Worm (Caenorhabditis elegans) whole organism, L4 larva: ENCODE data around the gene F31A3.5.

Source experiments
- D1046.2 ChIP-seq: fragments of 200-800 bp; sonication (Bioruptor generic); IDR thresholded peaks from 2 replicates; pipeline ENCODE4 v1.3.6; 2022; ENCODE audit warnings: missing genetic modification characterization, missing compliant biosample characterization
- F44E2.7 ChIP-seq: fragments of 200-800 bp; sonication (Bioruptor generic); IDR thresholded peaks from 2 replicates; pipeline ENCODE4 v2.1.2; 2022; ENCODE audit warnings: missing genetic modification characterization, missing compliant biosample characterization
- Y105C5A.15 ChIP-seq: fragments of 200-800 bp; sonication (Bioruptor generic); IDR thresholded peaks from 2 replicates; pipeline ENCODE4 v1.3.6; 2022; ENCODE audit warnings: missing genetic modification characterization, missing compliant biosample characterization
- Y75B8A.6 ChIP-seq: fragments of 200-800 bp; sonication (Bioruptor generic); IDR thresholded peaks from 2 replicates; pipeline ENCODE4 v1.3.6; 2022; ENCODE audit warnings: missing genetic modification reagents, missing genetic modification characterization, missing compliant biosample characterization
- ZK546.5 ChIP-seq, 2 experiments: sonication (generic microtip); optimal IDR thresholded peaks; 2 replicates each; lab custom pipeline; 2017; ENCODE audit warnings: missing biosample characterization in 2 of 2, missing genetic modification characterization in 2 of 2
- aha-1 ChIP-seq: fragments of 150-350 bp; peaks from one replicate; lab custom pipeline; 2014; ENCODE audit warnings: missing biosample characterization, missing genetic modification characterization
- aly-2 ChIP-seq: sonication (generic microtip); optimal IDR thresholded peaks from 2 replicates; lab custom pipeline; 2018; ENCODE audit warnings: missing biosample characterization, missing genetic modification characterization
- ama-1 ChIP-seq: fragments of 150-350 bp; optimal IDR thresholded peaks from 2 replicates; lab custom pipeline; 2014; ENCODE audit warnings: inconsistent platforms, mixed read lengths
- attf-4 ChIP-seq: sonication (generic microtip); optimal IDR thresholded peaks from 3 replicates; lab custom pipeline; 2017; ENCODE audit warnings: missing biosample characterization, missing genetic modification characterization
- ceh-28 ChIP-seq: fragments of 150-350 bp; optimal IDR thresholded peaks from 2 replicates; lab custom pipeline; 2014; ENCODE audit warnings: missing biosample characterization, missing genetic modification reagents, missing genetic modification characterization
- ceh-32 ChIP-seq: sonication (generic microtip); optimal IDR thresholded peaks from 2 replicates; lab custom pipeline; 2016; ENCODE audit warnings: mild to moderate bottlenecking, missing genetic modification characterization, missing compliant biosample characterization; ENCODE audit not compliant: poor library complexity
- ceh-44 ChIP-seq: fragments of 200-800 bp; sonication (Bioruptor generic); IDR thresholded peaks from 2 replicates; pipeline ENCODE4 v1.3.6; 2022; ENCODE audit warnings: missing genetic modification reagents, missing genetic modification characterization, missing compliant biosample characterization
- ceh-62 ChIP-seq: sonication (generic microtip); optimal IDR thresholded peaks from 2 replicates; lab custom pipeline; 2017; ENCODE audit warnings: missing biosample characterization, missing genetic modification characterization
- daf-16 ChIP-seq, 3 experiments: sonication (generic microtip); optimal IDR thresholded peaks; 2 replicates each; lab custom pipeline; 2016 to 2017; ENCODE audit warnings: missing genetic modification characterization in 3 of 3, missing genetic modification reagents in 3 of 3, mild to moderate bottlenecking in 2 of 3, missing compliant biosample characterization in 2 of 3, missing biosample characterization in 1 of 3, moderate library complexity in 1 of 3
- daf-19 ChIP-seq: fragments of 200-800 bp; sonication (Bioruptor generic); conservative IDR thresholded peaks from 2 replicates; pipeline ENCODE4 v1.3.6; 2022; ENCODE audit warnings: missing genetic modification characterization, missing compliant biosample characterization
- daf-8 ChIP-seq: fragments of 200-800 bp; sonication (Bioruptor generic); IDR thresholded peaks from 2 replicates; pipeline ENCODE4 v1.3.6; 2022; ENCODE audit warnings: missing genetic modification characterization, missing compliant biosample characterization
- egl-27 ChIP-seq: sonication (generic microtip); optimal IDR thresholded peaks from 3 replicates; lab custom pipeline; 2017; ENCODE audit warnings: missing biosample characterization, missing genetic modification reagents, missing genetic modification characterization
- egl-43 ChIP-seq: fragments of 200-800 bp; sonication (Bioruptor generic); IDR thresholded peaks from 2 replicates; pipeline ENCODE4 v1.3.6; 2022; ENCODE audit warnings: missing genetic modification reagents, missing genetic modification characterization, missing compliant biosample characterization
- hif-1 ChIP-seq, 2 experiments: sonication (generic microtip); optimal IDR thresholded peaks; 2 replicates each; lab custom pipeline; 2016 to 2017; ENCODE audit warnings: missing compliant biosample characterization in 2 of 2, missing genetic modification characterization in 2 of 2, missing genetic modification reagents in 2 of 2, missing genotype in 2 of 2, mild to moderate bottlenecking in 1 of 2
- jun-1 ChIP-seq: fragments of 150-350 bp; optimal IDR thresholded peaks from 2 replicates; lab custom pipeline; 2014; ENCODE audit warnings: missing biosample characterization, missing genetic modification reagents, missing genetic modification characterization
- lim-7 ChIP-seq: fragments of 200-800 bp; sonication (Bioruptor generic); IDR thresholded peaks from 2 replicates; pipeline ENCODE4 v1.3.6; 2022; ENCODE audit warnings: missing genetic modification characterization, missing compliant biosample characterization
- lin-1 ChIP-seq: fragments of 200-800 bp; sonication (Bioruptor generic); IDR thresholded peaks from 2 replicates; pipeline ENCODE4 v1.3.6; 2022; ENCODE audit warnings: missing genetic modification reagents, missing genetic modification characterization, missing compliant biosample characterization
- lin-15B ChIP-seq: fragments of 150-350 bp; sonication (generic microtip); optimal IDR thresholded peaks from 3 replicates; lab custom pipeline; 2014; ENCODE audit warnings: missing biosample characterization, missing genetic modification characterization
- lin-38 ChIP-seq: fragments of 200-800 bp; sonication (Bioruptor generic); IDR thresholded peaks from 2 replicates; pipeline ENCODE4 v1.3.6; 2022; ENCODE audit warnings: missing genetic modification reagents, missing genetic modification characterization, missing compliant biosample characterization
- lir-3 ChIP-seq: sonication (generic microtip); optimal IDR thresholded peaks from 2 replicates; lab custom pipeline; 2016; ENCODE audit warnings: mild to moderate bottlenecking, missing genetic modification characterization, missing compliant biosample characterization
- madf-9 ChIP-seq: fragments of 200-800 bp; sonication (Bioruptor generic); conservative IDR thresholded peaks from 2 replicates; pipeline ENCODE4 v1.3.6; 2022; ENCODE audit warnings: missing genetic modification reagents, missing genetic modification characterization, missing compliant biosample characterization
- mdl-1 ChIP-seq, 2 experiments: fragments of 150-350 bp in 1 of 2; sonication (generic microtip) in 1 of 2; optimal IDR thresholded peaks; 2 replicates each; lab custom pipeline; 2014 to 2017; ENCODE audit warnings: missing biosample characterization in 2 of 2, missing genetic modification characterization in 2 of 2
- mdt-29 ChIP-seq: fragments of 200-800 bp; sonication (Bioruptor generic); IDR thresholded peaks from 2 replicates; pipeline ENCODE4 v1.3.6; 2022; ENCODE audit warnings: missing genetic modification reagents, missing genetic modification characterization, missing compliant biosample characterization
- mep-1 ChIP-seq: fragments of 150-350 bp; sonication (generic microtip); optimal IDR thresholded peaks from 3 replicates; lab custom pipeline; 2014; ENCODE audit warnings: missing biosample characterization, missing genetic modification characterization
- mes-2 ChIP-seq: sonication (generic microtip); optimal IDR thresholded peaks from 2 replicates; lab custom pipeline; 2016; ENCODE audit warnings: missing genotype, mild to moderate bottlenecking, missing genetic modification characterization, missing compliant biosample characterization; ENCODE audit not compliant: poor library complexity, severe bottlenecking
- mxl-2 ChIP-seq: fragments of 200-800 bp; sonication (Bioruptor generic); conservative IDR thresholded peaks from 2 replicates; pipeline ENCODE4 v1.3.6; 2022; ENCODE audit warnings: missing genetic modification reagents, missing genetic modification characterization, missing compliant biosample characterization
- nhr-10 ChIP-seq: fragments of 150-350 bp; optimal IDR thresholded peaks from 2 replicates; lab custom pipeline; 2014; ENCODE audit warnings: missing biosample characterization, missing genetic modification characterization
- nhr-102 ChIP-seq: sonication (generic microtip); optimal IDR thresholded peaks from 2 replicates; lab custom pipeline; 2016; ENCODE audit warnings: mild to moderate bottlenecking, missing genetic modification characterization, moderate library complexity, missing compliant biosample characterization
- nhr-111 ChIP-seq: fragments of 200-800 bp; sonication (Bioruptor generic); optimal IDR thresholded peaks from 2 replicates; lab custom pipeline; 2018; ENCODE audit warnings: mild to moderate bottlenecking, missing genetic modification characterization, missing compliant biosample characterization
- nhr-237 ChIP-seq: sonication (generic microtip); optimal IDR thresholded peaks from 2 replicates; lab custom pipeline; 2017; ENCODE audit warnings: missing biosample characterization, missing genetic modification characterization
- nhr-25 ChIP-seq: sonication (generic microtip); optimal IDR thresholded peaks from 2 replicates; lab custom pipeline; 2017; ENCODE audit warnings: missing genetic modification characterization, mild to moderate bottlenecking, missing compliant biosample characterization, antibody characterized with exemption, moderate library complexity, borderline replicate concordance; ENCODE audit not compliant: insufficient read depth
- nhr-41 ChIP-seq: fragments of 200-800 bp; sonication (Bioruptor generic); IDR thresholded peaks from 2 replicates; pipeline ENCODE4 v1.3.6; 2022; ENCODE audit warnings: missing genetic modification reagents, missing genetic modification characterization, missing compliant biosample characterization
- nhr-6 ChIP-seq: fragments of 150-350 bp; optimal IDR thresholded peaks from 2 replicates; lab custom pipeline; 2014; ENCODE audit warnings: missing biosample characterization, missing genetic modification characterization
- nhr-76 ChIP-seq: fragments of 150-350 bp; optimal IDR thresholded peaks from 2 replicates; lab custom pipeline; 2014; ENCODE audit warnings: missing biosample characterization, missing genetic modification characterization
- pqm-1 ChIP-seq: sonication (generic microtip); optimal IDR thresholded peaks from 2 replicates; lab custom pipeline; 2017; ENCODE audit warnings: missing biosample characterization, missing genetic modification characterization
- spr-1 ChIP-seq: sonication (generic microtip); optimal IDR thresholded peaks from 2 replicates; lab custom pipeline; 2016; ENCODE audit warnings: mild to moderate bottlenecking, missing genetic modification characterization, missing compliant biosample characterization
- unc-130 ChIP-seq: sonication (generic microtip); optimal IDR thresholded peaks from 2 replicates; lab custom pipeline; 2016; ENCODE audit warnings: missing genetic modification reagents, missing genetic modification characterization, missing compliant biosample characterization
- unc-39 ChIP-seq: sonication (generic microtip); optimal IDR thresholded peaks from 2 replicates; lab custom pipeline; 2017; ENCODE audit warnings: missing biosample characterization, missing genetic modification characterization
- vab-7 ChIP-seq: fragments of 200-800 bp; sonication (Bioruptor generic); IDR thresholded peaks from 2 replicates; pipeline ENCODE4 v1.3.6; 2022; ENCODE audit warnings: missing genetic modification reagents, missing genetic modification characterization, missing compliant biosample characterization
- zag-1 ChIP-seq: fragments of 150-350 bp; optimal IDR thresholded peaks from 2 replicates; lab custom pipeline; 2014; ENCODE audit warnings: missing biosample characterization, missing genetic modification characterization
- zfp-2 ChIP-seq: sonication (generic microtip); optimal IDR thresholded peaks from 2 replicates; lab custom pipeline; 2016; ENCODE audit warnings: mild to moderate bottlenecking, missing genetic modification characterization, missing compliant biosample characterization
- zfp-3 ChIP-seq: fragments of 200-800 bp; sonication (Bioruptor generic); conservative IDR thresholded peaks from 2 replicates; pipeline ENCODE4 v1.3.6; 2022; ENCODE audit warnings: missing genetic modification reagents, missing genetic modification characterization, missing compliant biosample characterization
- zip-2 ChIP-seq: fragments of 150-350 bp; optimal IDR thresholded peaks from 2 replicates; lab custom pipeline; 2014; ENCODE audit warnings: missing biosample characterization, missing genetic modification characterization

Gene F31A3.5

DNA sequence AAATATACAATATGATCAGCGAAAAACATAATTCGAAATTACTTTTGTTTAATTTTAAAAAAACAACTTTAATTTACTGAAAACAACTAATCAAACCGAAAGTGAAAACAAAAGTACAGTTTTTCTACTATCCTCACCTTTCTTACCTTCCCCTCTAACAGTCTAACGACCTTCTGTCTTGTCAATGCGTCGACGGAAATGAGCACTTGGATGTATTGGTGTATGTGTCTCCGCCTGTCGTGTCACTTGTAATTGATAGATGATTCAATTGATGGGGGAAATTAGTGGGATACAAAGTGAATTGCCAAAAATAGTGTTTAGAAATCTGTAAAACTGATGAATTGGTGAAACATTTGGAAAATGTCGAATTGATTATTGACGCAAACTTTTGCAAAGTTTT, at the start of gene F31A3.5:
Gene F31A3.5 (minus strand): TSS at position 200 of the 400 bp plus-strand sequence.
- TF ChIP-seq ceh-32, result no peak
- no peak for TF ChIP-seq daf-19 (GFP tag; lab: Robert Waterston, UW)
- TF ChIP-seq jun-1 (tag; lab: Kevin White, UChicago), result no peak
- no peak for TF ChIP-seq lin-15B (tag; lab: Kevin White, UChicago)
- no peak for TF ChIP-seq nhr-25
- no peak for TF ChIP-seq egl-27
- no peak for TF ChIP-seq lin-1 (GFP tag; lab: Robert Waterston, UW)
- no peak for TF ChIP-seq daf-16 (GFP tag; optimal IDR thresholded peaks at IDR 0.05; lab: Kevin White, UChicago)
- TF ChIP-seq daf-16 (tag; optimal IDR thresholded peaks at IDR 0.05; lab: Kevin White, UChicago), result no peak
- TF ChIP-seq, all 104 proteins: peak for 0

DNA sequence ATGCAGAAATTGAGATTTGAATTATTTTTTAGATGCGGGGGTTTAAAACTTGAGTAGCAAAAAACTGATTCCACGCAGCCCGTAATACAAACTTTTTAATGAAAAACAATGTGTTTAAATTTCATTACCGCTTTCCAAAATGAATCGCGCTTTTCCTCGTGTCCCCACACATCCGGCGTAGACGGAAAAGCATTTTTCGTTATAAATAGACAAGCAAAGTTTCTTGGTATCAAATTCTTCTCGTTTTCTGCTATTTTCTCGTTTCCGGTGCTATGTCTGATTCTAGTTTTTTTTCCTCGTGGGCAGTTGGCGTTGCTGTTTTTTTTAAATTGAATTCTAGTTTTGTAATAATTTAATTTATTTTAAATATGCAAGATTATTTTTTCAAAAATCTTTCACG, 49.6 kb upstream of the F31A3.5 start:
- TF ChIP-seq madf-9 (GFP tag; lab: Robert Waterston, UW) (no peak), zfp-3 (GFP tag; lab: Robert Waterston, UW) (no peak), lir-3 (no peak), lim-7 (GFP tag; lab: Robert Waterston, UW) (no peak), aha-1 (tag; lab: Kevin White, UChicago) (peak; percentile 63), spr-1 (tag; lab: Kevin White, UChicago) (no peak), aly-2 (no peak)

DNA sequence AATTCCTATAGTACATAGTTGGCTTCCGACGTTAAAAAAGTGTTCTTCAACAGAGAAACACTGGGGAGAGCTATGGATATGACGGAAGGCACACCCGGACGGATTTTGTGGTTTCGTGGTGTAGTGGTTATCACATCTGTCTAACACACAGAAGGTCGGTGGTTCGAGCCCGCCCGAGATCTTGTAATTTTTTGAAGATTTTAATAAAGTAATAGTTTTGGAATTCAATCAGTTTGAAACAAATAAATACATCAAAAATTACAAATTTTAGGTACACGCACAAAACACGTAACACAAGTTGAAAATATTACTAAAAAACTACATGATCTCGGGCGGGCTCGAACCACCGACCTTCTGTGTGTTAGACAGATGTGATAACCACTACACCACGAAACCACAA, 47.8 kb upstream of the F31A3.5 start:
- TF ChIP-seq mdt-29 (peak; percentile 73; the same call in 1 of the 2 replicates), madf-9 (GFP tag; lab: Robert Waterston, UW) (peak; percentile 56; the same call in 1 of the 2 replicates), hif-1 (tag; optimal IDR thresholded peaks at IDR 0.05; lab: Kevin White, UChicago) (no peak), nhr-10 (tag; lab: Kevin White, UChicago) (no peak), Y105C5A.15 (GFP tag; lab: Robert Waterston, UW) (no peak), spr-1 (tag; lab: Kevin White, UChicago) (no peak), lin-38 (GFP tag; lab: Robert Waterston, UW) (no peak; the same call in 1 of the 2 replicates), nhr-6 (no peak), nhr-76 (tag; lab: Kevin White, UChicago) (no peak), zip-2 (no peak), zag-1 (tag; lab: Kevin White, UChicago) (no peak), attf-4 (tag; lab: Kevin White, UChicago) (no peak), nhr-41 (GFP tag; lab: Robert Waterston, UW) (no peak), pqm-1 (tag; lab: Kevin White, UChicago) (no peak), ceh-28 (tag; lab: Kevin White, UChicago) (no peak), nhr-111 (GFP tag; lab: Kevin White, UChicago) (no peak), mep-1 (peak; percentile 1), daf-8 (GFP tag; lab: Robert Waterston, UW) (no peak), zfp-2 (tag; lab: Kevin White, UChicago) (no peak), mxl-2 (no peak), ceh-62 (tag; lab: Kevin White, UChicago) (no peak), unc-130 (GFP tag; lab: Kevin White, UChicago) (no peak), mes-2 (tag; lab: Kevin White, UChicago) (no peak), ceh-44 (no peak), ZK546.5 (tag; optimal IDR thresholded peaks at IDR 0.05; lab: Kevin White, UChicago) (no peak), lin-1 (GFP tag; lab: Robert Waterston, UW) (no peak), mdl-1 (tag; optimal IDR thresholded peaks at IDR 0.05; lab: Kevin White, UChicago) (no peak), unc-39 (tag; lab: Kevin White, UChicago) (no peak), ama-1 (lab: Kevin White, UChicago) (no peak), nhr-102 (tag; lab: Kevin White, UChicago) (no peak), F44E2.7 (GFP tag; lab: Robert Waterston, UW) (peak; percentile 64; the same call in 1 of the 2 replicates), D1046.2 (GFP tag; lab: Robert Waterston, UW) (no peak), jun-1 (tag; lab: Kevin White, UChicago) (no peak), lin-15B (tag; lab: Kevin White, UChicago) (no peak), Y75B8A.6 (GFP tag; lab: Robert Waterston, UW) (0 out of 2 replicates have a peak, but pooled peaks have one; percentile 28), egl-43 (GFP tag; lab: Robert Waterston, UW) (peak; percentile 78), vab-7 (peak; percentile 63), nhr-237 (tag; lab: Kevin White, UChicago) (no peak)
